Worm (Caenorhabditis elegans): Measurements from ENCODE around the gene ugt-60.

ce11 chrIII:9698635-9699396, 20.0 kb upstream of the ugt-60 start:
- TF ChIP-seq tab-1 (GFP tag; IDR thresholded peaks at IDR 0.05): no peak
- no peak for TF ChIP-seq T22C8.4 (GFP tag; IDR thresholded peaks at IDR 0.05)

Measured in whole organism, midembryonic.